Worm (Caenorhabditis elegans) whole organism, L4 larva: Measurements from ENCODE around the gene gyf-1.

Source experiments
- D1046.2 ChIP-seq: fragments of 200-800 bp; sonication (Bioruptor generic); IDR thresholded peaks from 2 replicates; pipeline ENCODE4 v1.3.6; 2022; ENCODE audit warnings: missing genetic modification characterization, missing compliant biosample characterization
- F44E2.7 ChIP-seq: fragments of 200-800 bp; sonication (Bioruptor generic); IDR thresholded peaks from 2 replicates; pipeline ENCODE4 v2.1.2; 2022; ENCODE audit warnings: missing genetic modification characterization, missing compliant biosample characterization
- F49E8.2 ChIP-seq: sonication (generic microtip); optimal IDR thresholded peaks from 2 replicates; lab custom pipeline; 2016; ENCODE audit warnings: missing compliant biosample characterization, mild to moderate bottlenecking, missing genetic modification characterization, borderline replicate concordance
- T20F7.1 ChIP-seq: fragments of 200-800 bp; sonication (Bioruptor generic); optimal IDR thresholded peaks from 2 replicates; lab custom pipeline; 2018; ENCODE audit warnings: mild to moderate bottlenecking, missing genetic modification characterization, missing compliant biosample characterization
- T26A8.4 ChIP-seq: fragments of 200-800 bp; sonication (Bioruptor generic); IDR thresholded peaks from 2 replicates; pipeline ENCODE4 v1.3.6; 2022; ENCODE audit warnings: missing genetic modification characterization, missing compliant biosample characterization
- Y75B8A.6 ChIP-seq: fragments of 200-800 bp; sonication (Bioruptor generic); IDR thresholded peaks from 2 replicates; pipeline ENCODE4 v1.3.6; 2022; ENCODE audit warnings: missing genetic modification reagents, missing genetic modification characterization, missing compliant biosample characterization
- ZK337.2 ChIP-seq: fragments of 200-800 bp; sonication (Bioruptor generic); IDR thresholded peaks from 2 replicates; pipeline ENCODE4 v1.3.6; 2022; ENCODE audit warnings: missing genetic modification reagents, missing genetic modification characterization, missing compliant biosample characterization
- ZK546.5 ChIP-seq, 2 experiments: sonication (generic microtip); optimal IDR thresholded peaks; 2 replicates each; lab custom pipeline; 2017; ENCODE audit warnings: missing biosample characterization in 2 of 2, missing genetic modification characterization in 2 of 2
- aha-1 ChIP-seq: fragments of 150-350 bp; peaks from one replicate; lab custom pipeline; 2014; ENCODE audit warnings: missing biosample characterization, missing genetic modification characterization
- ama-1 ChIP-seq: fragments of 150-350 bp; optimal IDR thresholded peaks from 2 replicates; lab custom pipeline; 2014; ENCODE audit warnings: inconsistent platforms, mixed read lengths
- arid-1 ChIP-seq: fragments of 200-800 bp; sonication (Bioruptor generic); conservative IDR thresholded peaks from 2 replicates; pipeline ENCODE4 v1.3.6; 2022; ENCODE audit warnings: missing genetic modification reagents, missing genetic modification characterization, missing compliant biosample characterization
- attf-4 ChIP-seq: sonication (generic microtip); optimal IDR thresholded peaks from 3 replicates; lab custom pipeline; 2017; ENCODE audit warnings: missing biosample characterization, missing genetic modification characterization
- ceh-28 ChIP-seq: fragments of 150-350 bp; optimal IDR thresholded peaks from 2 replicates; lab custom pipeline; 2014; ENCODE audit warnings: missing biosample characterization, missing genetic modification reagents, missing genetic modification characterization
- ceh-32 ChIP-seq: sonication (generic microtip); optimal IDR thresholded peaks from 2 replicates; lab custom pipeline; 2016; ENCODE audit warnings: mild to moderate bottlenecking, missing genetic modification characterization, missing compliant biosample characterization; ENCODE audit not compliant: poor library complexity
- ceh-62 ChIP-seq: sonication (generic microtip); optimal IDR thresholded peaks from 2 replicates; lab custom pipeline; 2017; ENCODE audit warnings: missing biosample characterization, missing genetic modification characterization
- dmd-6 ChIP-seq: fragments of 200-800 bp; sonication (Bioruptor generic); IDR thresholded peaks from 2 replicates; pipeline ENCODE4 v1.3.6; 2022; ENCODE audit warnings: missing genetic modification reagents, missing genetic modification characterization, missing compliant biosample characterization
- dmd-8 ChIP-seq: fragments of 200-800 bp; sonication (Bioruptor generic); IDR thresholded peaks from 2 replicates; pipeline ENCODE4 v1.3.6; 2022; ENCODE audit warnings: missing genetic modification characterization, missing compliant biosample characterization
- dve-1 ChIP-seq: sonication (generic microtip); optimal IDR thresholded peaks from 2 replicates; lab custom pipeline; 2017; ENCODE audit warnings: antibody characterized with exemption, mild to moderate bottlenecking, missing genetic modification characterization, missing compliant biosample characterization; ENCODE audit not compliant: insufficient read depth
- egl-27 ChIP-seq: sonication (generic microtip); optimal IDR thresholded peaks from 3 replicates; lab custom pipeline; 2017; ENCODE audit warnings: missing biosample characterization, missing genetic modification reagents, missing genetic modification characterization
- fkh-10 ChIP-seq: fragments of 150-350 bp; optimal IDR thresholded peaks from 2 replicates; lab custom pipeline; 2014; ENCODE audit warnings: missing biosample characterization, missing genetic modification reagents, missing genetic modification characterization
- hlh-11 ChIP-seq: fragments of 200-800 bp; sonication (Bioruptor generic); optimal IDR thresholded peaks from 2 replicates; lab custom pipeline; 2018; ENCODE audit warnings: mild to moderate bottlenecking, missing genetic modification characterization, missing compliant biosample characterization
- hlh-30 ChIP-seq: sonication (generic microtip); optimal IDR thresholded peaks from 2 replicates; lab custom pipeline; 2017; ENCODE audit warnings: antibody characterized with exemption, mild to moderate bottlenecking, missing genetic modification characterization, missing compliant biosample characterization; ENCODE audit not compliant: insufficient read depth
- lin-1 ChIP-seq: fragments of 200-800 bp; sonication (Bioruptor generic); IDR thresholded peaks from 2 replicates; pipeline ENCODE4 v1.3.6; 2022; ENCODE audit warnings: missing genetic modification reagents, missing genetic modification characterization, missing compliant biosample characterization
- lin-13 ChIP-seq: fragments of 150-350 bp; optimal IDR thresholded peaks from 2 replicates; lab custom pipeline; 2014; ENCODE audit warnings: missing biosample characterization, missing genetic modification reagents, missing genetic modification characterization
- lin-29 ChIP-seq: fragments of 200-800 bp; sonication (Bioruptor generic); IDR thresholded peaks from 2 replicates; pipeline ENCODE4 v1.3.6; 2022; ENCODE audit warnings: missing genetic modification reagents, missing genetic modification characterization, missing compliant biosample characterization
- madf-9 ChIP-seq: fragments of 200-800 bp; sonication (Bioruptor generic); conservative IDR thresholded peaks from 2 replicates; pipeline ENCODE4 v1.3.6; 2022; ENCODE audit warnings: missing genetic modification reagents, missing genetic modification characterization, missing compliant biosample characterization
- mep-1 ChIP-seq: fragments of 150-350 bp; sonication (generic microtip); optimal IDR thresholded peaks from 3 replicates; lab custom pipeline; 2014; ENCODE audit warnings: missing biosample characterization, missing genetic modification characterization
- mxl-2 ChIP-seq: fragments of 200-800 bp; sonication (Bioruptor generic); conservative IDR thresholded peaks from 2 replicates; pipeline ENCODE4 v1.3.6; 2022; ENCODE audit warnings: missing genetic modification reagents, missing genetic modification characterization, missing compliant biosample characterization
- nhr-10 ChIP-seq: fragments of 150-350 bp; optimal IDR thresholded peaks from 2 replicates; lab custom pipeline; 2014; ENCODE audit warnings: missing biosample characterization, missing genetic modification characterization
- nhr-102 ChIP-seq: sonication (generic microtip); optimal IDR thresholded peaks from 2 replicates; lab custom pipeline; 2016; ENCODE audit warnings: mild to moderate bottlenecking, missing genetic modification characterization, moderate library complexity, missing compliant biosample characterization
- nhr-111 ChIP-seq: fragments of 200-800 bp; sonication (Bioruptor generic); optimal IDR thresholded peaks from 2 replicates; lab custom pipeline; 2018; ENCODE audit warnings: mild to moderate bottlenecking, missing genetic modification characterization, missing compliant biosample characterization
- nhr-28 ChIP-seq: fragments of 150-350 bp; optimal IDR thresholded peaks from 2 replicates; lab custom pipeline; 2014; ENCODE audit warnings: missing biosample characterization, missing genetic modification characterization
- nhr-41 ChIP-seq: fragments of 200-800 bp; sonication (Bioruptor generic); IDR thresholded peaks from 2 replicates; pipeline ENCODE4 v1.3.6; 2022; ENCODE audit warnings: missing genetic modification reagents, missing genetic modification characterization, missing compliant biosample characterization
- nhr-48 ChIP-seq: sonication (generic microtip); optimal IDR thresholded peaks from 2 replicates; lab custom pipeline; 2016; ENCODE audit warnings: mild to moderate bottlenecking, missing genetic modification characterization, missing compliant biosample characterization
- nhr-6 ChIP-seq: fragments of 150-350 bp; optimal IDR thresholded peaks from 2 replicates; lab custom pipeline; 2014; ENCODE audit warnings: missing biosample characterization, missing genetic modification characterization
- nhr-77 ChIP-seq: fragments of 150-350 bp; optimal IDR thresholded peaks from 2 replicates; lab custom pipeline; 2014; ENCODE audit warnings: missing biosample characterization, missing genetic modification characterization
- php-3 ChIP-seq: fragments of 200-800 bp; sonication (Bioruptor generic); IDR thresholded peaks from 2 replicates; pipeline ENCODE4 v1.3.6; 2022; ENCODE audit warnings: missing genetic modification reagents, missing genetic modification characterization, missing compliant biosample characterization
- pqm-1 ChIP-seq: sonication (generic microtip); optimal IDR thresholded peaks from 2 replicates; lab custom pipeline; 2017; ENCODE audit warnings: missing biosample characterization, missing genetic modification characterization
- skn-1 ChIP-seq: fragments of 150-350 bp; optimal IDR thresholded peaks from 2 replicates; lab custom pipeline; 2014; ENCODE audit warnings: missing biosample characterization, missing genetic modification characterization
- snpc-1.2 ChIP-seq: fragments of 200-800 bp; sonication (Bioruptor generic); IDR thresholded peaks from 2 replicates; pipeline ENCODE4 v1.3.6; 2022; ENCODE audit warnings: missing genetic modification reagents, missing genetic modification characterization, missing compliant biosample characterization
- snpc-4 ChIP-seq: fragments of 150-350 bp; optimal IDR thresholded peaks from 2 replicates; lab custom pipeline; 2014; ENCODE audit warnings: missing biosample characterization, missing genetic modification characterization
- tra-1 ChIP-seq: fragments of 200-800 bp; sonication (Bioruptor generic); IDR thresholded peaks from 2 replicates; pipeline ENCODE4 v1.3.6; 2022; ENCODE audit warnings: missing genetic modification reagents, missing genetic modification characterization, missing compliant biosample characterization
- unc-130 ChIP-seq: sonication (generic microtip); optimal IDR thresholded peaks from 2 replicates; lab custom pipeline; 2016; ENCODE audit warnings: missing genetic modification reagents, missing genetic modification characterization, missing compliant biosample characterization
- unc-39 ChIP-seq: sonication (generic microtip); optimal IDR thresholded peaks from 2 replicates; lab custom pipeline; 2017; ENCODE audit warnings: missing biosample characterization, missing genetic modification characterization
- unc-62 ChIP-seq, 3 experiments: fragments of 150-350 bp in 1 of 3; sonication (generic microtip); optimal IDR thresholded peaks in 2 of 3; peaks in 1 of 3; 1 replicate in 1 of 3; 2 replicates in 2 of 3; lab custom pipeline; 2014 to 2017; ENCODE audit warnings: missing biosample characterization in 3 of 3, missing genetic modification characterization in 3 of 3, missing genetic modification reagents in 3 of 3, missing genotype in 1 of 3
- zip-2 ChIP-seq: fragments of 150-350 bp; optimal IDR thresholded peaks from 2 replicates; lab custom pipeline; 2014; ENCODE audit warnings: missing biosample characterization, missing genetic modification characterization

Gene gyf-1

ce11 chrII:6695388-6695787 lies 11.4 kb downstream of the gyf-1 start, which contains the start of gene C18H9.5:
Gene C18H9.5, minus strand, starts transcription at chrII:6695566.
- TF ChIP-seq unc-62 (GFP tag; optimal IDR thresholded peaks at IDR 0.05 in 1 of 2; lab: Kevin White, UChicago) (peak in 1 of 2 experiments; percentile 6), unc-62 (tag; optimal IDR thresholded peaks at IDR 0.05; lab: Kevin White, UChicago) (no peak), egl-27 (no peak), hlh-30 (peak; percentile 52), nhr-77 (no peak), dmd-6 (GFP tag; lab: Robert Waterston, UW) (0 out of 2 replicates have a peak, but pooled peaks have one; percentile 8), arid-1 (GFP tag; lab: Robert Waterston, UW) (no peak)
- TF ChIP-seq, all 104 proteins: peak for 3

- TF ChIP-seq skn-1 (tag; lab: Kevin White, UChicago) (no peak), madf-9 (GFP tag; lab: Robert Waterston, UW) (no peak), T20F7.1 (no peak), F44E2.7 (GFP tag; lab: Robert Waterston, UW) (no peak), F49E8.2 (tag; lab: Kevin White, UChicago) (no peak), ZK546.5 (tag; optimal IDR thresholded peaks at IDR 0.05; lab: Kevin White, UChicago) (no peak)
Measured at ce11 chrII:6698784-6699183, 14.7 kb downstream of the gyf-1 start, which contains the start of gene C18H9.1. Gene C18H9.1, plus strand, starts transcription at chrII:6699084.

- TF ChIP-seq D1046.2 (GFP tag; lab: Robert Waterston, UW), result no peak
- TF ChIP-seq dve-1 (tag; lab: Kevin White, UChicago), result peak; percentile 80
- no peak for TF ChIP-seq arid-1 (GFP tag; lab: Robert Waterston, UW)
- TF ChIP-seq nhr-48 (tag; lab: Kevin White, UChicago), result peak; percentile 57
- no peak for TF ChIP-seq mxl-2
- TF ChIP-seq nhr-28, result peak; percentile 83
- TF ChIP-seq lin-1 (GFP tag; lab: Robert Waterston, UW), result peak; percentile 77
- peak; percentile 1 for TF ChIP-seq T20F7.1
- TF ChIP-seq T26A8.4 (GFP tag; lab: Robert Waterston, UW), result no peak
- TF ChIP-seq nhr-6 (tag; lab: Kevin White, UChicago), result no peak
- no peak for TF ChIP-seq zip-2 (tag; lab: Kevin White, UChicago)
- TF ChIP-seq nhr-41 (GFP tag; lab: Robert Waterston, UW), result no peak
- peak; percentile 91 for TF ChIP-seq dmd-6 (GFP tag; lab: Robert Waterston, UW)
- TF ChIP-seq ceh-62 (tag; lab: Kevin White, UChicago), result no peak
- no peak for TF ChIP-seq lin-29
- no peak for TF ChIP-seq ama-1 (lab: Kevin White, UChicago)
- TF ChIP-seq aha-1 (tag; lab: Kevin White, UChicago), result no peak
- TF ChIP-seq ZK337.2, result no peak
- TF ChIP-seq hlh-11, result peak; percentile 58
- no peak for TF ChIP-seq unc-130 (GFP tag; lab: Kevin White, UChicago)
- no peak for TF ChIP-seq attf-4
- TF ChIP-seq unc-39 (tag; lab: Kevin White, UChicago), result no peak
- no peak for TF ChIP-seq ceh-32 (tag; lab: Kevin White, UChicago)
- no peak for TF ChIP-seq dmd-8
- peak; percentile 79 for TF ChIP-seq php-3 (GFP tag; lab: Robert Waterston, UW)
- TF ChIP-seq pqm-1, result peak; percentile 73
- TF ChIP-seq, all 104 proteins: peak for 9
Measured at ce11 chrII:6701497-6701896, 17.5 kb downstream of the gyf-1 start, which contains the start of gene C18H9.6. Gene C18H9.6, minus strand, starts transcription at chrII:6701625.

ce11 chrII:6705593-6706228 lies 21.7 kb downstream of the gyf-1 start, which contains the start of gene rpy-1:
Gene rpy-1, minus strand, starts transcription at chrII:6705643.
- TF ChIP-seq aha-1 (tag; lab: Kevin White, UChicago) (no peak), mep-1 (tag; lab: Kevin White, UChicago) (no peak), Y75B8A.6 (no peak), snpc-4 (no peak), ceh-62 (tag; lab: Kevin White, UChicago) (no peak), fkh-10 (GFP tag; lab: Kevin White, UChicago) (no peak), lin-13 (GFP tag; lab: Kevin White, UChicago) (no peak), snpc-1.2 (no peak), nhr-111 (GFP tag; lab: Kevin White, UChicago) (no peak), ceh-28 (tag; lab: Kevin White, UChicago) (no peak), dmd-8 (no peak), dve-1 (tag; lab: Kevin White, UChicago) (no peak), nhr-10 (tag; lab: Kevin White, UChicago) (no peak), tra-1 (GFP tag; lab: Robert Waterston, UW) (no peak), F44E2.7 (GFP tag; lab: Robert Waterston, UW) (no peak), lin-1 (GFP tag; lab: Robert Waterston, UW) (no peak), unc-39 (tag; lab: Kevin White, UChicago) (no peak), nhr-102 (tag; lab: Kevin White, UChicago) (no peak), ama-1 (lab: Kevin White, UChicago) (no peak)
